Fruit fly (Drosophila melanogaster): ENCODE results near the gene AMPdeam.

dm6 chrX:13828870-13829269 lies 16.8 kb downstream of the AMPdeam start:
- TF ChIP-seq Sin3A (optimal IDR thresholded peaks at IDR 0.05) = no peak
- no peak for TF ChIP-seq insv (optimal IDR thresholded peaks at IDR 0.05)
- no peak for TF ChIP-seq h (optimal IDR thresholded peaks at IDR 0.05)
- TF ChIP-seq psq (optimal IDR thresholded peaks at IDR 0.05) = no peak
- TF ChIP-seq ttk (optimal IDR thresholded peaks at IDR 0.05) = peak; percentile 91
